Fruit fly (Drosophila melanogaster) whole organism, wandering third instar larva: ENCODE data around the gene Ugt36F1.

Experiments used
- Dif ChIP-seq: fragments of 200-275, 200-300 bp; sonication (Bioruptor generic); optimal IDR thresholded peaks from 2 replicates; lab custom pipeline; 2018; ENCODE audit warnings: missing biosample characterization, missing genetic modification characterization; ENCODE audit not compliant: partially characterized antibody
- Hnf4 ChIP-seq: fragments of 200-800 bp; sonication (Bioruptor generic); optimal IDR thresholded peaks from 2 replicates; lab custom pipeline; 2016; ENCODE audit warnings: missing biosample characterization, mild to moderate bottlenecking, missing genetic modification characterization
- Hr78 ChIP-seq: fragments of >200 bp; optimal IDR thresholded peaks from 2 replicates; lab custom pipeline; 2017; ENCODE audit warnings: missing biosample characterization, missing genetic modification characterization
- Hr83 ChIP-seq: fragments of 200-300 bp; sonication (Bioruptor generic); optimal IDR thresholded peaks from 2 replicates; lab custom pipeline; 2016; ENCODE audit warnings: missing biosample characterization, mild to moderate bottlenecking, missing genetic modification characterization, moderate library complexity; ENCODE audit not compliant: poor library complexity, severe bottlenecking
- Jra ChIP-seq: sonication (Bioruptor generic); optimal IDR thresholded peaks from 2 replicates; lab custom pipeline; 2016; ENCODE audit warnings: missing biosample characterization, missing genetic modification characterization
- Mio ChIP-seq: sonication (Bioruptor generic); optimal IDR thresholded peaks from 2 replicates; lab custom pipeline; 2016; ENCODE audit warnings: missing biosample characterization, missing genetic modification characterization
- N ChIP-seq: fragments of >200 bp; optimal IDR thresholded peaks from 2 replicates; lab custom pipeline; 2018; ENCODE audit warnings: missing biosample characterization, missing external identifiers, missing genetic modification characterization
- OdsH ChIP-seq: fragments of 200-800 bp; sonication (Bioruptor generic); optimal IDR thresholded peaks from 2 replicates; lab custom pipeline; 2016; ENCODE audit warnings: missing biosample characterization, mild to moderate bottlenecking, missing genetic modification characterization
- Rel ChIP-seq, 2 experiments: fragments of 200-800 bp; sonication (Bioruptor generic) in 1 of 2; optimal IDR thresholded peaks; 2 replicates in 1 of 2; 3 replicates in 1 of 2; lab custom pipeline; 2016 to 2019; ENCODE audit warnings: mild to moderate bottlenecking in 2 of 2, missing biosample characterization in 2 of 2, missing genetic modification characterization in 2 of 2, moderate library complexity in 1 of 2
- Vsx2 ChIP-seq: fragments of 200-300, 225-300 bp; sonication (Bioruptor generic); optimal IDR thresholded peaks from 2 replicates; lab custom pipeline; 2018; ENCODE audit warnings: missing biosample characterization, missing genetic modification characterization; ENCODE audit not compliant: partially characterized antibody
- br ChIP-seq: fragments of 200-800 bp; sonication (Bioruptor generic); optimal IDR thresholded peaks from 2 replicates; lab custom pipeline; 2016; ENCODE audit warnings: missing biosample characterization, missing genetic modification characterization
- brk ChIP-seq: fragments of 200-800 bp; sonication (Bioruptor generic); optimal IDR thresholded peaks from 2 replicates; lab custom pipeline; 2016; ENCODE audit warnings: missing biosample characterization, mild to moderate bottlenecking, missing genetic modification characterization
- dl ChIP-seq, 2 experiments: fragments of 175-275, 200-275 bp in 1 of 2; fragments of 200-275 bp in 1 of 2; sonication (Bioruptor generic); optimal IDR thresholded peaks; lab custom pipeline; 2018; ENCODE audit warnings: mild to moderate bottlenecking in 2 of 2, missing biosample characterization in 2 of 2, missing genetic modification characterization in 2 of 2, moderate library complexity in 2 of 2; ENCODE audit not compliant: partially characterized antibody in 2 of 2, insufficient read depth in 1 of 2
- dmrt93B ChIP-seq: fragments of 200-800 bp; sonication (Bioruptor generic); optimal IDR thresholded peaks from 2 replicates; lab custom pipeline; 2018; ENCODE audit warnings: missing biosample characterization, mild to moderate bottlenecking, missing genetic modification characterization
- dsf ChIP-seq: sonication (Bioruptor generic); optimal IDR thresholded peaks from 2 replicates; lab custom pipeline; 2016; ENCODE audit warnings: missing biosample characterization, missing genetic modification characterization, borderline replicate concordance
- ey ChIP-seq: fragments of 200-800 bp; sonication (Bioruptor generic); optimal IDR thresholded peaks from 2 replicates; lab custom pipeline; 2016; ENCODE audit warnings: missing biosample characterization, missing genetic modification characterization
- foxo ChIP-seq, 2 experiments: fragments of 200-800 bp; sonication (Bioruptor generic); optimal IDR thresholded peaks; 2 replicates in 1 of 2; 3 replicates in 1 of 2; lab custom pipeline; 2016 to 2017; ENCODE audit warnings: missing biosample characterization in 2 of 2, missing genetic modification characterization in 2 of 2
- fru ChIP-seq: fragments of 200-800 bp; sonication (Bioruptor generic); optimal IDR thresholded peaks from 3 replicates; lab custom pipeline; 2016; ENCODE audit warnings: missing biosample characterization, mild to moderate bottlenecking, missing genetic modification characterization
- h ChIP-seq: fragments of 200-800 bp; sonication (Bioruptor generic); optimal IDR thresholded peaks from 3 replicates; lab custom pipeline; 2016; ENCODE audit warnings: missing biosample characterization, mild to moderate bottlenecking, missing genetic modification characterization
- jim ChIP-seq: fragments of 175-275, 200-325 bp; sonication (Bioruptor generic); optimal IDR thresholded peaks from 2 replicates; lab custom pipeline; 2016; ENCODE audit warnings: missing biosample characterization, mild to moderate bottlenecking, missing genetic modification characterization
- lola ChIP-seq: fragments of >200 bp; optimal IDR thresholded peaks from 2 replicates; lab custom pipeline; 2017; ENCODE audit warnings: missing biosample characterization, missing genetic modification characterization
- pan ChIP-seq: fragments of >200 bp; optimal IDR thresholded peaks from 2 replicates; lab custom pipeline; 2017
- psq ChIP-seq: fragments of 200-800 bp; sonication (Bioruptor generic); optimal IDR thresholded peaks from 3 replicates; lab custom pipeline; 2017; ENCODE audit warnings: missing biosample characterization, mild to moderate bottlenecking, missing genetic modification characterization, moderate library complexity
- rgr ChIP-seq: fragments of 200-800 bp; sonication (Bioruptor generic); optimal IDR thresholded peaks from 3 replicates; lab custom pipeline; 2016; ENCODE audit warnings: missing biosample characterization, mild to moderate bottlenecking, missing genetic modification characterization
- sage ChIP-seq: fragments of 200-800 bp; sonication (Bioruptor generic); optimal IDR thresholded peaks from 2 replicates; lab custom pipeline; 2016; ENCODE audit warnings: missing biosample characterization, mild to moderate bottlenecking, missing genetic modification characterization
- sv ChIP-seq: fragments of 200-800 bp; sonication (Bioruptor generic); optimal IDR thresholded peaks from 3 replicates; lab custom pipeline; 2016; ENCODE audit warnings: missing biosample characterization, missing genetic modification characterization
- usp ChIP-seq: fragments of >200 bp; optimal IDR thresholded peaks from 2 replicates; lab custom pipeline; 2017; ENCODE audit warnings: missing biosample characterization, missing genetic modification characterization
- woc ChIP-seq: sonication (Bioruptor generic); optimal IDR thresholded peaks from 2 replicates; lab custom pipeline; 2016; ENCODE audit warnings: missing biosample characterization, mild to moderate bottlenecking, missing genetic modification characterization

Ugt36F1 gene

DNA sequence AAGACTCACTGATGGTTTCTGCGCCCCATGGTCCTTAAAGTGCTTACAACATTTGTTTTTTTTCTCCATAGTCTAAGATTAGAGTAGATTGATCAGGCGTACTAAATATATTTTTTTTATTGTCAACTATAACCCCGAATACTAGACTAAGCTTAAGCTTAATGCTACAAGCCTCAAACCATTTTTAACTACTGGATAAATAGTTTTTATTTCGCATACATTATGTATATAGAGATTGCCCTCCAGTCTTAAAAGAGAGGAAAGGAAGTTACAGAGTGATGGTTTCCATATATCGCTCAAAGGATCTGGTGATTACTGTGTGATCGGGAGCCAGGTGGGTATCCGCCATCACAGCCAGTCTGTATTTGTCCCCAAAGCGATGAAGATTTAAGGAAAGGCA lies 22.1 kb downstream of the Ugt36F1 start, which contains the start of gene CG31752:
CG31752 (minus strand) TSS at position 101 of the 400 bp plus-strand sequence.
- TF ChIP-seq usp = no peak
- TF ChIP-seq lola (GFP tag; lab: Kevin White, UChicago) = no peak
- no peak for TF ChIP-seq rgr (GFP tag; lab: Kevin White, UChicago)
- TF ChIP-seq pan (lab: Kevin White, UChicago) = no peak
- TF ChIP-seq dl (GFP tag; optimal IDR thresholded peaks at IDR 0.05; lab: Kevin White, UChicago; ENCODE audit: insufficient read depth in 1 of 2, partially characterized antibody in 2 of 2) = no peak
- TF ChIP-seq Dif = no peak
- no peak for TF ChIP-seq jim (GFP tag; lab: Kevin White, UChicago)
- no peak for TF ChIP-seq Jra (GFP tag; lab: Kevin White, UChicago)
- TF ChIP-seq sv = no peak

DNA sequence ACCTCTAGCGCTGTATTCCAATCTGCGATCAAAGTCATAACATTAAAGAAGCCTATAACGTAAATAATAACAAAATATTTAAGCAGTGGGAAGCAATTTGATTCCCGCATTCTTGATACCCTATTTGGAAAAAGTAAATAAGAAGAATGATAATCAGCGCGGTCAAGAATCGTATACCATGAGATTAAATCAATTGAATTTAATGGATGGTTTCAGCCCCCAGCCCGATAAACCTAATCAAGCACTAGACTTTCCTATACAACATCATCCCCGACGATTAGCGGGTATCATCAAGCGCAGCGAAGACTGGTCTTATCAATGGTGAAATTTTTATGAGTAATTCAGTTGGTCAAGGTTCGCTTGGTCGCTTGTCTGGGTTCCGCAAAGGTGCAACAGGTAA lies 24.4 kb downstream of the Ugt36F1 start:
- peak; percentile 51 for TF ChIP-seq fru (GFP tag; lab: Kevin White, UChicago)
- peak; percentile 53 for TF ChIP-seq rgr (GFP tag; lab: Kevin White, UChicago)
- no peak for TF ChIP-seq lola (GFP tag; lab: Kevin White, UChicago)
- no peak for TF ChIP-seq pan (lab: Kevin White, UChicago)
- no peak for TF ChIP-seq Vsx2 (GFP tag; lab: Kevin White, UChicago)
- no peak for TF ChIP-seq Hr78 (GFP tag; lab: Kevin White, UChicago)
- TF ChIP-seq usp = no peak
- peak; percentile 73 for TF ChIP-seq br (GFP tag; lab: Kevin White, UChicago)
- TF ChIP-seq ey (GFP tag; lab: Kevin White, UChicago) = peak; percentile 69
- TF ChIP-seq Rel (GFP tag; optimal IDR thresholded peaks at IDR 0.05; lab: Kevin White, UChicago) = no peak
- no peak for TF ChIP-seq Rel (tag; optimal IDR thresholded peaks at IDR 0.05; lab: Kevin White, UChicago)
- TF ChIP-seq psq (GFP tag; lab: Kevin White, UChicago) = no peak
- no peak for TF ChIP-seq dsf (GFP tag; lab: Kevin White, UChicago)
- peak; percentile 53 for TF ChIP-seq h (GFP tag; lab: Kevin White, UChicago)
- TF ChIP-seq OdsH = peak; percentile 46
- TF ChIP-seq Hnf4 (GFP tag; lab: Kevin White, UChicago) = peak; percentile 73
- TF ChIP-seq dmrt93B (GFP tag; lab: Kevin White, UChicago) = no peak
- TF ChIP-seq foxo (GFP tag; optimal IDR thresholded peaks at IDR 0.05; lab: Kevin White, UChicago) = peak in 1 of 2 experiments; percentile 53
- no peak for TF ChIP-seq Hr83 (GFP tag; lab: Kevin White, UChicago)
- TF ChIP-seq sage (GFP tag; lab: Kevin White, UChicago) = no peak

DNA sequence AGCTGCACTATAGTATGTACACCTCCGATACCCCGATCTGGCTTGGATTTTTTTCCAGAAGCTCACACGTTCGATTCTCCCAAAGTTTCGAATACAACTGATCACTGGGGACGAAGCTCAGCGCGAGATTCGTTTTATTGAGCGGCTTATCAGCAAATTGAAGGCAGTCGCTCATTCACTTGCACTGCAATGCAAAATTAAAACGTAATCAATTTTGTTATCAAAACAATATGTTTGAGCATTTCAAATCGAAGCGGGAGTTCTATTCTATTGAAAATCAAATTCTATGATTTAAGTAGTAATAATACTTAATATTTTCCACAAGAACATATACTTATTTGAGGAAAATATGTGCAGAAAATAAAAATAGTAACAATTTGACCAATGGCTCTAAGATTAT lies 25.3 kb downstream of the Ugt36F1 start, which contains the start of gene CG33120:
CG33120 (minus strand) TSS at position 101 of the 400 bp plus-strand sequence.
- TF ChIP-seq br (GFP tag; lab: Kevin White, UChicago) (no peak), fru (GFP tag; lab: Kevin White, UChicago) (no peak), Hr78 (GFP tag; lab: Kevin White, UChicago) (no peak), dmrt93B (GFP tag; lab: Kevin White, UChicago) (no peak), lola (GFP tag; lab: Kevin White, UChicago) (no peak), Jra (GFP tag; lab: Kevin White, UChicago) (no peak), Mio (GFP tag; lab: Kevin White, UChicago) (no peak), dl (GFP tag; optimal IDR thresholded peaks at IDR 0.05; lab: Kevin White, UChicago; ENCODE audit: insufficient read depth in 1 of 2, partially characterized antibody in 2 of 2) (no peak)

DNA sequence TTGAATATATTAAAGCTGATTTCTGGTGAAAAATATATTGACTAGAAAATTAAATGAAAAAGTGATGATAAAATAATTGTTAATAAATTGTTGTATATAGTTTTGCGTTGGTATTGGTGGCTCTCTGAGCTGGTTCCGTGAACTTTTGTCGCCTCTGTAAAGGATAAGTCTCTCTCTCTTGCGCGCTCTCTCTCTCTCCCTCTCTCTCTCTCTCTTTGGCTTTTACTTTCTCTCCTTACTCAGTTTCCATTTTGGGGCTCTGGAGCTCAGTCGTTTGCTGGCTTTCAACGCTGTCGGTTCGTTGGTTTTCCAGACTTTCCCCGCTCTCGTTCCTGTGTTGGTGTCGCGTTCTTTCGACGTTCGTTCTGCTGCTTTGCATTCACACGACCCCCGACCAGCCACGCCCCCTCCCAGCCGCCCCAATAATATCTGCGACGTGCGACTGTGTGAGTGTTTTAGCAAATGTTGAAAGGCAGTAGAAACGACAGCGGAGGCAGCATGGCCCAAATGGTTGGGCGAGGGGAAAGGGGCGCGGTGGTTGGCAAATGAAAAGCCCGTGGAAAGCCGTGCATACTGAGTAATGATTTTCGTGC lies 25.9 kb downstream of the Ugt36F1 start, which contains the start of gene CG17321:
CG17321 (plus strand) TSS at position 268 of the 593 bp plus-strand sequence.
- TF ChIP-seq Vsx2 (GFP tag; lab: Kevin White, UChicago) (peak; percentile 62), Rel (GFP tag; optimal IDR thresholded peaks at IDR 0.05; lab: Kevin White, UChicago) (no peak), Rel (tag; optimal IDR thresholded peaks at IDR 0.05; lab: Kevin White, UChicago) (no peak), br (GFP tag; lab: Kevin White, UChicago) (no peak), Dif (peak; percentile 87), fru (GFP tag; lab: Kevin White, UChicago) (no peak), psq (GFP tag; lab: Kevin White, UChicago) (no peak), woc (no peak), lola (GFP tag; lab: Kevin White, UChicago) (no peak), brk (GFP tag; lab: Kevin White, UChicago) (no peak), ey (GFP tag; lab: Kevin White, UChicago) (no peak), Hr83 (GFP tag; lab: Kevin White, UChicago) (no peak), OdsH (no peak), N (no peak), dl (GFP tag; optimal IDR thresholded peaks at IDR 0.05; lab: Kevin White, UChicago; ENCODE audit: insufficient read depth in 1 of 2, partially characterized antibody in 2 of 2) (peak; percentile 5 to 77)
- TF ChIP-seq, all 38 proteins: peak for 3
